Worm (Caenorhabditis elegans): ENCODE results near the gene his-72.
A peak's percentile ranks its signal among the peaks of the same experiment; 100 is the strongest.

Gene his-72

ce11 chrIII:12351301-12351700 lies 17.5 kb downstream of the his-72 start, which contains the start of the genes pph-4.1 and Y75B8A.31 (continued):
- TF ChIP-seq mxl-1 (tag; optimal IDR thresholded peaks at IDR 0.05), result no peak
- no peak for TF ChIP-seq lsy-27 (tag; optimal IDR thresholded peaks at IDR 0.05; ENCODE audit: borderline replicate concordance, insufficient read depth)
- TF ChIP-seq attf-6 (GFP tag; IDR thresholded peaks at IDR 0.05), result no peak
- TF ChIP-seq C17E4.6 (GFP tag; IDR thresholded peaks at IDR 0.05), result no peak
- peak; percentile 69 for TF ChIP-seq B0019.2 (GFP tag; conservative IDR thresholded peaks at IDR 0.05)
- TF ChIP-seq F57A8.1 (GFP tag; optimal IDR thresholded peaks at IDR 0.05), result no peak
- peak; percentile 85 for TF ChIP-seq K11D2.4 (GFP tag; IDR thresholded peaks at IDR 0.05)
- no peak for TF ChIP-seq ceh-40 (GFP tag; IDR thresholded peaks at IDR 0.05)
- peak; percentile 58 for TF ChIP-seq unc-130 (GFP tag; optimal IDR thresholded peaks at IDR 0.05)
- peak; percentile 34 for TF ChIP-seq madf-10 (tag; optimal IDR thresholded peaks at IDR 0.05)
- TF ChIP-seq tlf-1 (GFP tag; optimal IDR thresholded peaks at IDR 0.05), result peak; percentile 58
- peak; percentile 61; the same call in 1 of the 2 replicates for TF ChIP-seq nfyb-1 (GFP tag; IDR thresholded peaks at IDR 0.05)
- no peak for TF ChIP-seq F57C9.4 (tag; optimal IDR thresholded peaks at IDR 0.05)
- no peak for TF ChIP-seq B0261.1 (tag; optimal IDR thresholded peaks at IDR 0.05)
- peak; percentile 26 for TF ChIP-seq ztf-18 (tag; optimal IDR thresholded peaks at IDR 0.05)
- no peak for TF ChIP-seq nhr-179 (tag; optimal IDR thresholded peaks at IDR 0.05)
- TF ChIP-seq F37B4.10 (GFP tag; IDR thresholded peaks at IDR 0.05), result no peak
- no peak for TF ChIP-seq Y53F4B.3 (GFP tag; IDR thresholded peaks at IDR 0.05)
- peak; percentile 29 for TF ChIP-seq K12H6.12 (tag; optimal IDR thresholded peaks at IDR 0.05)
- TF ChIP-seq xnd-1 (tag; optimal IDR thresholded peaks at IDR 0.05), result peak; percentile 36
- TF ChIP-seq hrde-1 (tag; optimal IDR thresholded peaks at IDR 0.05; ENCODE audit: borderline replicate concordance), result no peak
- TF ChIP-seq attf-5 (GFP tag; optimal IDR thresholded peaks at IDR 0.05), result peak; percentile 85
- no peak for TF ChIP-seq rpc-1 (optimal IDR thresholded peaks at IDR 0.05)
- TF ChIP-seq rpc-1 (tag; optimal IDR thresholded peaks at IDR 0.05), result no peak
- TF ChIP-seq bed-1 (GFP tag; IDR thresholded peaks at IDR 0.05), result no peak
- peak; percentile 87 for TF ChIP-seq ceh-91 (GFP tag; IDR thresholded peaks at IDR 0.05)
- no peak for TF ChIP-seq nhr-120 (GFP tag; IDR thresholded peaks at IDR 0.05)
- peak; percentile 66 for TF ChIP-seq D2030.7 (GFP tag; IDR thresholded peaks at IDR 0.05)
- TF ChIP-seq pha-4 (tag; optimal IDR thresholded peaks at IDR 0.05), result peak; percentile 20
- TF ChIP-seq unc-62 (GFP tag; optimal IDR thresholded peaks at IDR 0.05), result no peak
- TF ChIP-seq nhr-90 (tag; optimal IDR thresholded peaks at IDR 0.05), result no peak
- peak; percentile 42 for TF ChIP-seq ztf-26 (tag; optimal IDR thresholded peaks at IDR 0.05)
- TF ChIP-seq cebp-2 (GFP tag; IDR thresholded peaks at IDR 0.05), result no peak
- peak; percentile 85 for TF ChIP-seq madf-6 (GFP tag; IDR thresholded peaks at IDR 0.05)
- TF ChIP-seq aptf-2 (GFP tag; conservative IDR thresholded peaks at IDR 0.05), result no peak; the same call in 1 of the 2 replicates
- peak; percentile 42 for TF ChIP-seq efl-1 (GFP tag; optimal IDR thresholded peaks at IDR 0.05)
- TF ChIP-seq T26A5.8 (tag; optimal IDR thresholded peaks at IDR 0.05), result no peak
- no peak for TF ChIP-seq C06A6.2 (GFP tag; conservative IDR thresholded peaks at IDR 0.05)
- TF ChIP-seq hmg-20 (GFP tag; IDR thresholded peaks at IDR 0.05), result 0 out of 2 replicates have a peak, but pooled peaks have one; percentile 15
- TF ChIP-seq snpc-3.4 (tag; optimal IDR thresholded peaks at IDR 0.05), result peak; percentile 59
- no peak for TF ChIP-seq repo-1 (tag; optimal IDR thresholded peaks at IDR 0.05)
- no peak for TF ChIP-seq him-1 (tag; optimal IDR thresholded peaks at IDR 0.05)
- TF ChIP-seq ama-1 (optimal IDR thresholded peaks at IDR 0.05), result no peak
- TF ChIP-seq ama-1 (GFP tag; optimal IDR thresholded peaks at IDR 0.05), result no peak
- no peak for TF ChIP-seq T07F8.4 (tag; optimal IDR thresholded peaks at IDR 0.05)
- TF ChIP-seq F55B11.4 (tag; optimal IDR thresholded peaks at IDR 0.05; ENCODE audit: borderline replicate concordance, insufficient read depth), result no peak
- peak in 1 of 2 experiments; percentile 65 for TF ChIP-seq let-607 (tag; optimal IDR thresholded peaks at IDR 0.05)
